Worm (Caenorhabditis elegans): ENCODE measurements around the gene madf-8.

- TF ChIP-seq unc-62 (GFP tag; optimal IDR thresholded peaks at IDR 0.05) (no peak), alr-1 (tag; optimal IDR thresholded peaks at IDR 0.05) (no peak), nhr-23 (tag; optimal IDR thresholded peaks at IDR 0.05) (no peak), nhr-10 (tag; optimal IDR thresholded peaks at IDR 0.05) (no peak), nhr-77 (tag; optimal IDR thresholded peaks at IDR 0.05) (no peak), ceh-16 (tag; optimal IDR thresholded peaks at IDR 0.05) (no peak), nhr-237 (tag; optimal IDR thresholded peaks at IDR 0.05) (no peak)
These were observed 26.7 kb upstream of the madf-8 start for ce11 chrIII:3677378-3677777.

All from whole organism, L2 larva.